Fruit fly (Drosophila melanogaster): ENCODE data around the gene Ag5r2.

Ag5r2 gene

DNA sequence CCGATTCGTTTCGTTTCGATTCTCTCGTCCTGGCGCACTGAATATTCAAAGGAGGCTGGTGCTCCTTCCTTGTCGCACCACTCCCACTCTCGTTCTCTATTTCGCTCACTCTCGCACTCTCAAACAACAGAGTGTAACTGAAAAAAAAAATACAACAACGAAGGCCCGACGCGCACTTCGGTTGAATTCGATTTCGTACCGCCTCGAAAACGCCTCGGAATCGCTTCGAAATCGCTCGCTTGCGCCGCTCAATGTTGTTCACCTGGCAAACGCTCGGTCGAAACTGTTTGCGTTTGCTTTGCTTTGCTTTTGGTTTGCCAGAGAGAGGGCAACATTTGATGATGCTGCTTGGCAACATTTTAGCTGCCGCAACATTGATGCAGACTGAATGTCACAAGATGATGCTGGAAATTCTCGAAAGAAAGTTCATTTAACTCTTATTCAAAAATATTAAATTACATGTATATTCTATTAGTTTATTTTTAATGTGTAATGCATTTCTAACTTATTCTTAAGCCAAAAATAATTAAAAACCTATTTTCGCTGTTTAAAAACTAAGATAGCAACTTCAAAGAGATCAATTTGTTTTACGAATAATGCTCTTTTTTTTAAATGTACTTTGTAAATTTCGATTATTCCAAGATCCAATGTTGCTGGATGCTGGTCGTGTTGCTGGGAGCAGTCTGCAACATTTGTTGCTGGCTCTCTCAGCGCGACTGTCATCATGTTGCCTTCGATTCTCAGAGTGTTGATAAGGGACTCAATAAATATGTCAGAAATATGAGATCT is 34.6 kb downstream of the Ag5r2 start, which contains the start of gene NetB (continued):
- 0 out of 2 replicates have a peak, but pooled peaks have one; percentile 12 for TF ChIP-seq tna (GFP tag; IDR thresholded peaks at IDR 0.05; ENCODE audit: partially characterized antibody)
- TF ChIP-seq lbe (GFP tag; optimal IDR thresholded peaks at IDR 0.05): no peak
- peak; percentile 19; the same call in 1 of the 2 replicates for TF ChIP-seq chm (GFP tag; IDR thresholded peaks at IDR 0.05)
- peak; percentile 36 to 37 for TF ChIP-seq Trl (optimal IDR thresholded peaks at IDR 0.05)
- peak; percentile 25 for TF ChIP-seq Trl (GFP tag; optimal IDR thresholded peaks at IDR 0.05)
- no peak for TF ChIP-seq ttk (GFP tag; IDR thresholded peaks at IDR 0.05)
- TF ChIP-seq Side (GFP tag; optimal IDR thresholded peaks at IDR 0.05): peak; percentile 28
- TF ChIP-seq CG3726 (GFP tag; IDR thresholded peaks at IDR 0.05): no peak
- TF ChIP-seq HHEX (GFP tag; optimal IDR thresholded peaks at IDR 0.05): no peak
- no peak for TF ChIP-seq MTF-1 (GFP tag; optimal IDR thresholded peaks at IDR 0.05; ENCODE audit: borderline replicate concordance)
- TF ChIP-seq gem (tag; optimal IDR thresholded peaks at IDR 0.05): peak; percentile 1
- peak; percentile 11 for TF ChIP-seq her (GFP tag; optimal IDR thresholded peaks at IDR 0.05)
- no peak for TF ChIP-seq nmo (GFP tag; optimal IDR thresholded peaks at IDR 0.05)
- TF ChIP-seq Deaf1 (tag; optimal IDR thresholded peaks at IDR 0.05): peak; percentile 97
- peak; percentile 62; the same call in 1 of the 3 replicates for TF ChIP-seq z (GFP tag; IDR thresholded peaks at IDR 0.05)
- no peak for TF ChIP-seq fd102C (GFP tag; optimal IDR thresholded peaks at IDR 0.05)
- TF ChIP-seq CG1529 (GFP tag; optimal IDR thresholded peaks at IDR 0.05): no peak
- peak; percentile 23 for TF ChIP-seq cg (GFP tag; optimal IDR thresholded peaks at IDR 0.05)
- TF ChIP-seq CG10366 (GFP tag; IDR thresholded peaks at IDR 0.05): 0 out of 2 replicates have a peak, but pooled peaks have one; percentile 9
- no peak for TF ChIP-seq pan (optimal IDR thresholded peaks at IDR 0.05)
- peak in 1 of 2 experiments; percentile 14 for TF ChIP-seq pan (GFP tag; optimal IDR thresholded peaks at IDR 0.05 in 1 of 2, IDR thresholded peaks at IDR 0.05 in 1 of 2)
- TF ChIP-seq CTCF (GFP tag; optimal IDR thresholded peaks at IDR 0.05): no peak
- TF ChIP-seq mam (GFP tag; optimal IDR thresholded peaks at IDR 0.05): no peak
- no peak for TF ChIP-seq CG30431 (GFP tag; optimal IDR thresholded peaks at IDR 0.05)
- TF ChIP-seq NfI (GFP tag; optimal IDR thresholded peaks at IDR 0.05): no peak
- TF ChIP-seq scrt (GFP tag; optimal IDR thresholded peaks at IDR 0.05): no peak
- TF ChIP-seq CG42726 (GFP tag; IDR thresholded peaks at IDR 0.05; ENCODE audit: partially characterized antibody): peak; percentile 35; the same call in 1 of the 2 replicates
- no peak for TF ChIP-seq ro (GFP tag; IDR thresholded peaks at IDR 0.05)
- no peak for TF ChIP-seq Oaz (GFP tag; IDR thresholded peaks at IDR 0.05)
- TF ChIP-seq sqz (GFP tag; optimal IDR thresholded peaks at IDR 0.05): peak; percentile 81
- peak; percentile 24 for TF ChIP-seq CG12769 (tag; optimal IDR thresholded peaks at IDR 0.05)
- TF ChIP-seq Rfx (GFP tag; IDR thresholded peaks at IDR 0.05): no peak
- TF ChIP-seq Sox102F (GFP tag; optimal IDR thresholded peaks at IDR 0.05): no peak
- no peak for TF ChIP-seq CG11560 (tag; IDR thresholded peaks at IDR 0.05)
- peak; percentile 41 for TF ChIP-seq CG13624 (GFP tag; optimal IDR thresholded peaks at IDR 0.05)

DNA sequence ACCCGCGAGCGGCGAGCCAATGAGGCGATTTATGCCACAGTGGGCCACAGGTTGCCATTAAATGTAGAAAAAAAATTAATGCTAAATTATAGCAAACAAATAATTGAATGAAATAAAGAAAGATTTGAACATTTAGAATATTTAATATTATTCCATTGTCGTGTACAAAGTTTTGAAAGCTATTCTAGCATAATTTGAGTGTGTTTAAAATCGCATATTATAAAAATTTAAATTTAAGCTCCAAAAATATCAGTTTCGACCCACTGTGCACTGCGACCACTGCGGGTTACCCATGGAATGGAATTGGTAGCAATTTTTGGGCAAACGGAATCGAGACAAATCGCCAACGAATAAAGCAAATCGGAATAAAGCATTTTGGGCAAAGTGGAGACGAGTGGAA is 40.0 kb downstream of the Ag5r2 start:
- TF ChIP-seq CG11696 (GFP tag; IDR thresholded peaks at IDR 0.05) (no peak), Kr (GFP tag; optimal IDR thresholded peaks at IDR 0.05) (no peak), CG30431 (GFP tag; optimal IDR thresholded peaks at IDR 0.05) (peak; percentile 3), CG3065 (GFP tag; optimal IDR thresholded peaks at IDR 0.05) (no peak), Hsf (GFP tag; optimal IDR thresholded peaks at IDR 0.05) (peak; percentile 22), CG11398 (GFP tag; optimal IDR thresholded peaks at IDR 0.05) (no peak), nerfin-1 (tag; optimal IDR thresholded peaks at IDR 0.05) (peak; percentile 28), CG10366 (GFP tag; IDR thresholded peaks at IDR 0.05) (peak; percentile 28; the same call in 1 of the 2 replicates), CG12769 (tag; optimal IDR thresholded peaks at IDR 0.05) (no peak), Jarid2 (GFP tag; optimal IDR thresholded peaks at IDR 0.05) (peak; percentile 33), CG12219 (GFP tag; optimal IDR thresholded peaks at IDR 0.05) (peak; percentile 15), sug (tag; optimal IDR thresholded peaks at IDR 0.05) (no peak), CG17385 (GFP tag; optimal IDR thresholded peaks at IDR 0.05) (peak; percentile 39), abd-A (tag; optimal IDR thresholded peaks at IDR 0.05) (no peak), CG14965 (GFP tag; optimal IDR thresholded peaks at IDR 0.05; ENCODE audit: borderline replicate concordance) (no peak), Ets65A (GFP tag) (no peak), Antp (GFP tag; optimal IDR thresholded peaks at IDR 0.05) (no peak), CG10462 (GFP tag; optimal IDR thresholded peaks at IDR 0.05) (no peak), pum (GFP tag; optimal IDR thresholded peaks at IDR 0.05) (peak; percentile 5)
